Worm (Caenorhabditis elegans): ENCODE data around the gene C27H5.12.

The C27H5.12 gene

ce11 chrII:7112780-7113179 lies 48.6 kb downstream of the C27H5.12 start, which contains the start of gene F10E7.6:
Gene F10E7.6, plus strand, starts transcription at chrII:7113080.
- peak in 1 of 2 experiments; percentile 63 for TF ChIP-seq unc-62 (GFP tag; optimal IDR thresholded peaks at IDR 0.05 in 1 of 2)
- no peak for TF ChIP-seq unc-62 (tag; optimal IDR thresholded peaks at IDR 0.05)
- no peak for TF ChIP-seq ceh-44 (GFP tag; IDR thresholded peaks at IDR 0.05)
- TF ChIP-seq ZK546.5 (tag; optimal IDR thresholded peaks at IDR 0.05) = no peak
- no peak for TF ChIP-seq F44E2.7 (GFP tag; IDR thresholded peaks at IDR 0.05)

ce11 chrII:7111657-7112049 lies 49.8 kb downstream of the C27H5.12 start, which contains the start of gene F10E7.5:
Gene F10E7.5, plus strand, starts transcription at chrII:7111978.
- TF ChIP-seq Y48G9A.11 (GFP tag; IDR thresholded peaks at IDR 0.05) (no peak), zag-1 (tag; optimal IDR thresholded peaks at IDR 0.05) (no peak), zip-11 (GFP tag; IDR thresholded peaks at IDR 0.05) (no peak), hlh-30 (tag; optimal IDR thresholded peaks at IDR 0.05; ENCODE audit: insufficient read depth) (peak; percentile 7), T20F7.1 (GFP tag; optimal IDR thresholded peaks at IDR 0.05) (peak; percentile 69), hlh-11 (tag; optimal IDR thresholded peaks at IDR 0.05) (peak; percentile 3), lin-13 (GFP tag; optimal IDR thresholded peaks at IDR 0.05) (peak; percentile 15), hmg-1.1 (GFP tag; IDR thresholded peaks at IDR 0.05) (0 out of 2 replicates have a peak, but pooled peaks have one; percentile 17), dpl-1 (GFP tag; optimal IDR thresholded peaks at IDR 0.05) (peak; percentile 25), ZK546.5 (tag; optimal IDR thresholded peaks at IDR 0.05) (peak in 1 of 2 experiments; percentile 22), daf-16 (GFP tag; optimal IDR thresholded peaks at IDR 0.05) (no peak), daf-16 (tag; optimal IDR thresholded peaks at IDR 0.05) (peak; percentile 13), nhr-28 (tag; optimal IDR thresholded peaks at IDR 0.05) (peak; percentile 33), mes-2 (tag; optimal IDR thresholded peaks at IDR 0.05; ENCODE audit: poor library complexity, severe bottlenecking) (peak; percentile 72), sdz-12 (GFP tag; optimal IDR thresholded peaks at IDR 0.05) (no peak), lsy-2 (tag; optimal IDR thresholded peaks at IDR 0.05) (peak; percentile 92 to 99)

Data from whole organism, L4 larva.